Worm (Caenorhabditis elegans) whole organism, L1 larva: Measurements from ENCODE around the gene fbxl-3.

ENCODE experiments used
- blmp-1 ChIP-seq: fragments of 150-350 bp; optimal IDR thresholded peaks from 2 replicates; lab custom pipeline; 2014; ENCODE audit warnings: missing biosample characterization, missing genetic modification characterization
- ceh-63 ChIP-seq: fragments of 200-800 bp; sonication (Bioruptor generic); optimal IDR thresholded peaks from 2 replicates; lab custom pipeline; 2018; ENCODE audit warnings: mild to moderate bottlenecking, missing genetic modification characterization, missing compliant biosample characterization
- ceh-8 ChIP-seq: fragments of 200-800 bp; sonication (Bioruptor generic); optimal IDR thresholded peaks from 2 replicates; lab custom pipeline; 2018; ENCODE audit warnings: mild to moderate bottlenecking, missing genetic modification characterization, moderate library complexity, missing compliant biosample characterization
- ceh-88 ChIP-seq: fragments of 200-800 bp; sonication (Bioruptor generic); IDR thresholded peaks from 2 replicates; pipeline ENCODE4 v1.3.6; 2022; ENCODE audit warnings: missing genetic modification characterization, missing compliant biosample characterization
- ceh-90 ChIP-seq: sonication (generic microtip); optimal IDR thresholded peaks from 2 replicates; lab custom pipeline; 2016; ENCODE audit warnings: missing genetic modification characterization, missing compliant biosample characterization
- dpl-1 ChIP-seq, 3 experiments: fragments of 150-350 bp in 2 of 3; sonication (generic microtip) in 1 of 3; optimal IDR thresholded peaks; 2 replicates each; lab custom pipeline; 2014 to 2017; ENCODE audit warnings: missing biosample characterization in 3 of 3, missing genetic modification characterization in 3 of 3, missing genetic modification reagents in 3 of 3
- efl-1 ChIP-seq, 4 experiments: fragments of 150-350 bp; optimal IDR thresholded peaks in 3 of 4; peaks in 1 of 4; 1 replicate in 1 of 4; 2 replicates in 3 of 4; lab custom pipeline; 2014; ENCODE audit warnings: missing biosample characterization in 2 of 4, missing genetic modification characterization in 2 of 4, missing genetic modification reagents in 2 of 4
- egl-13 ChIP-seq: sonication (generic microtip); optimal IDR thresholded peaks from 2 replicates; lab custom pipeline; 2016; ENCODE audit warnings: missing genotype, missing genetic modification reagents, missing genetic modification characterization, missing compliant biosample characterization
- egl-27 ChIP-seq, 2 experiments: fragments of 150-350 bp in 1 of 2; sonication (generic microtip); optimal IDR thresholded peaks; 3 replicates each; lab custom pipeline; 2017 to 2018; ENCODE audit warnings: missing biosample characterization in 2 of 2, missing genetic modification characterization in 2 of 2, missing genetic modification reagents in 2 of 2
- elt-2 ChIP-seq: sonication (generic microtip); optimal IDR thresholded peaks from 2 replicates; lab custom pipeline; 2016; ENCODE audit warnings: missing genetic modification characterization, mild to moderate bottlenecking, inconsistent platforms, missing compliant biosample characterization, missing genetic modification reagents
- fkh-10 ChIP-seq: sonication (generic microtip); optimal IDR thresholded peaks from 2 replicates; lab custom pipeline; 2017; ENCODE audit warnings: missing biosample characterization, missing genetic modification reagents, missing genetic modification characterization
- fkh-8 ChIP-seq: sonication (generic microtip); optimal IDR thresholded peaks from 2 replicates; lab custom pipeline; 2016; ENCODE audit warnings: mild to moderate bottlenecking, missing genetic modification characterization, missing compliant biosample characterization
- grh-1 ChIP-seq: fragments of 200-800 bp; sonication (Bioruptor generic); IDR thresholded peaks from 2 replicates; pipeline ENCODE4 v1.3.6; 2022; ENCODE audit warnings: missing genetic modification reagents, missing genetic modification characterization, missing compliant biosample characterization
- hlh-17 ChIP-seq: fragments of 200-800 bp; sonication (Bioruptor generic); optimal IDR thresholded peaks from 2 replicates; lab custom pipeline; 2018; ENCODE audit warnings: missing genetic modification characterization, mild to moderate bottlenecking, missing compliant biosample characterization, moderate library complexity, borderline replicate concordance
- hlh-4 ChIP-seq: sonication (generic microtip); optimal IDR thresholded peaks from 2 replicates; lab custom pipeline; 2016; ENCODE audit warnings: mild to moderate bottlenecking, missing genetic modification characterization, missing compliant biosample characterization
- irx-1 ChIP-seq: sonication (generic microtip); optimal IDR thresholded peaks from 2 replicates; lab custom pipeline; 2016; ENCODE audit warnings: missing genetic modification characterization, missing compliant biosample characterization
- isw-1 ChIP-seq: fragments of 200-800 bp; sonication (Bioruptor generic); IDR thresholded peaks from 2 replicates; pipeline ENCODE4 v1.3.6; 2022; ENCODE audit warnings: missing genetic modification characterization, missing compliant biosample characterization
- lin-13 ChIP-seq: fragments of 150-350 bp; optimal IDR thresholded peaks from 2 replicates; lab custom pipeline; 2014; ENCODE audit warnings: missing biosample characterization, missing genetic modification reagents, missing genetic modification characterization
- lin-15B ChIP-seq: fragments of 150-350 bp; sonication (generic microtip); optimal IDR thresholded peaks from 3 replicates; lab custom pipeline; 2014; ENCODE audit warnings: missing biosample characterization, missing genetic modification characterization
- lin-39 ChIP-seq: fragments of 150-350 bp; optimal IDR thresholded peaks from 2 replicates; lab custom pipeline; 2014; ENCODE audit warnings: missing biosample characterization, missing genetic modification reagents, missing genetic modification characterization
- mdl-1 ChIP-seq, 2 experiments: fragments of 150-350 bp; optimal IDR thresholded peaks; 2 replicates each; lab custom pipeline; 2014 to 2017; ENCODE audit warnings: missing biosample characterization in 2 of 2, missing genetic modification characterization in 2 of 2, inconsistent platforms in 1 of 2
- mef-2 ChIP-seq: fragments of 150-350 bp; optimal IDR thresholded peaks from 2 replicates; lab custom pipeline; 2014; ENCODE audit warnings: missing biosample characterization, missing genetic modification characterization
- nhr-11 ChIP-seq: fragments of 150-350 bp; optimal IDR thresholded peaks from 2 replicates; lab custom pipeline; 2014; ENCODE audit warnings: missing biosample characterization, missing genetic modification characterization
- nhr-12 ChIP-seq: sonication (generic microtip); optimal IDR thresholded peaks from 2 replicates; lab custom pipeline; 2017; ENCODE audit warnings: missing biosample characterization, missing genetic modification characterization
- nhr-19 ChIP-seq: fragments of 200-800 bp; sonication (Bioruptor generic); conservative IDR thresholded peaks from 2 replicates; pipeline ENCODE4 v1.3.6; 2022; ENCODE audit warnings: missing genetic modification characterization, missing compliant biosample characterization
- nhr-47 ChIP-seq: sonication (generic microtip); optimal IDR thresholded peaks from 2 replicates; lab custom pipeline; 2016; ENCODE audit warnings: mild to moderate bottlenecking, missing genetic modification characterization, moderate library complexity, missing compliant biosample characterization
- nhr-85 ChIP-seq: sonication (generic microtip); peaks from one replicate; lab custom pipeline; 2016; ENCODE audit warnings: missing genetic modification characterization, inconsistent platforms, missing compliant biosample characterization
- pag-3 ChIP-seq: sonication (generic microtip); optimal IDR thresholded peaks from 2 replicates; lab custom pipeline; 2017; ENCODE audit warnings: missing genetic modification characterization, mild to moderate bottlenecking, missing compliant biosample characterization, antibody characterized with exemption, borderline replicate concordance; ENCODE audit not compliant: insufficient read depth
- skn-1 ChIP-seq: fragments of 150-350 bp; optimal IDR thresholded peaks from 2 replicates; lab custom pipeline; 2014; ENCODE audit warnings: missing biosample characterization, missing genetic modification characterization
- snpc-4 ChIP-seq: fragments of 150-350 bp; optimal IDR thresholded peaks from 2 replicates; lab custom pipeline; 2014; ENCODE audit warnings: missing biosample characterization, missing genetic modification characterization
- sox-4 ChIP-seq: sonication (generic microtip); optimal IDR thresholded peaks from 2 replicates; lab custom pipeline; 2016; ENCODE audit warnings: missing genetic modification characterization, missing compliant biosample characterization
- sptf-1 ChIP-seq: fragments of 150-350 bp; optimal IDR thresholded peaks from 2 replicates; lab custom pipeline; 2014; ENCODE audit warnings: missing biosample characterization, missing genetic modification characterization
- sup-37 ChIP-seq: fragments of 200-800 bp; sonication (Bioruptor generic); optimal IDR thresholded peaks from 2 replicates; lab custom pipeline; 2018; ENCODE audit warnings: mild to moderate bottlenecking, missing genetic modification characterization, missing compliant biosample characterization
- tlp-1 ChIP-seq: fragments of 150-350 bp; optimal IDR thresholded peaks from 2 replicates; lab custom pipeline; 2014; ENCODE audit warnings: missing biosample characterization, missing genetic modification characterization
- unc-30 ChIP-seq: sonication (generic microtip); optimal IDR thresholded peaks from 2 replicates; lab custom pipeline; 2017; ENCODE audit warnings: missing biosample characterization, missing genetic modification characterization
- unc-86 ChIP-seq: sonication (generic microtip); optimal IDR thresholded peaks from 2 replicates; lab custom pipeline; 2016; ENCODE audit warnings: missing genetic modification characterization, missing compliant biosample characterization
- zag-1 ChIP-seq: fragments of 150-350 bp; optimal IDR thresholded peaks from 2 replicates; lab custom pipeline; 2014; ENCODE audit warnings: missing biosample characterization, missing genetic modification characterization

The fbxl-3 gene

ce11 chrII:5355384-5355783 lies 43.3 kb downstream of the fbxl-3 start, which contains the start of gene srg-69:
TSS of gene srg-69 (plus strand) at chrII:5355684.
- no peak for TF ChIP-seq ceh-63
- TF ChIP-seq unc-86 (tag; lab: Kevin White, UChicago), result no peak
- no peak for TF ChIP-seq egl-13
- no peak for TF ChIP-seq ceh-8 (GFP tag; lab: Kevin White, UChicago)
- no peak for TF ChIP-seq nhr-12 (tag; lab: Kevin White, UChicago)
- no peak for TF ChIP-seq pag-3 (tag; lab: Kevin White, UChicago)
- no peak for TF ChIP-seq irx-1
- TF ChIP-seq hlh-4, result no peak
- TF ChIP-seq blmp-1, result no peak
- no peak for TF ChIP-seq sptf-1 (tag; lab: Kevin White, UChicago)
- no peak for TF ChIP-seq lin-13 (GFP tag; lab: Kevin White, UChicago)
- no peak for TF ChIP-seq dpl-1 (GFP tag; optimal IDR thresholded peaks at IDR 0.05; lab: Kevin White, UChicago)
- no peak for TF ChIP-seq ceh-90 (tag; lab: Kevin White, UChicago)
- TF ChIP-seq, all 84 proteins: peak for 0

ce11 chrII:5353642-5354041 lies 45.1 kb downstream of the fbxl-3 start:
- no peak for TF ChIP-seq isw-1 (GFP tag; lab: Robert Waterston, UW)
- no peak for TF ChIP-seq efl-1 (optimal IDR thresholded peaks at IDR 0.05; lab: Kevin White, UChicago)
- peak in 1 of 2 experiments; percentile 44 for TF ChIP-seq efl-1 (GFP tag; optimal IDR thresholded peaks at IDR 0.05 in 1 of 2; lab: Kevin White, UChicago)
- TF ChIP-seq egl-27 (tag; optimal IDR thresholded peaks at IDR 0.05; lab: Kevin White, UChicago), result no peak
- no peak for TF ChIP-seq ceh-88 (GFP tag; lab: Robert Waterston, UW)
- peak; percentile 10 for TF ChIP-seq elt-2 (tag; lab: Kevin White, UChicago)
- TF ChIP-seq, all 84 proteins: peak for 2

- TF ChIP-seq fkh-8 (tag; lab: Kevin White, UChicago), result no peak
- TF ChIP-seq hlh-17 (GFP tag; lab: Kevin White, UChicago), result no peak
- TF ChIP-seq sox-4 (tag; lab: Kevin White, UChicago), result no peak
- TF ChIP-seq lin-15B, result no peak
- TF ChIP-seq mdl-1 (tag; optimal IDR thresholded peaks at IDR 0.05; lab: Kevin White, UChicago), result no peak
- no peak for TF ChIP-seq sup-37 (GFP tag; lab: Kevin White, UChicago)
- TF ChIP-seq nhr-19 (GFP tag; lab: Robert Waterston, UW), result no peak
- no peak for TF ChIP-seq nhr-11 (tag; lab: Kevin White, UChicago)
- no peak for TF ChIP-seq snpc-4 (tag; lab: Kevin White, UChicago)
- TF ChIP-seq nhr-85 (tag; lab: Kevin White, UChicago), result no peak
- no peak for TF ChIP-seq tlp-1 (tag; lab: Kevin White, UChicago)
- no peak for TF ChIP-seq mef-2 (tag; lab: Kevin White, UChicago)
- TF ChIP-seq lin-39, result no peak
- no peak for TF ChIP-seq zag-1 (tag; lab: Kevin White, UChicago)
- no peak for TF ChIP-seq nhr-47 (tag; lab: Kevin White, UChicago)
- TF ChIP-seq unc-30 (tag; lab: Kevin White, UChicago), result no peak
- no peak for TF ChIP-seq fkh-10 (GFP tag; lab: Kevin White, UChicago)
- TF ChIP-seq skn-1 (tag; lab: Kevin White, UChicago), result no peak
Measured at ce11 chrII:5351799-5352198, 46.9 kb downstream of the fbxl-3 start, which contains the start of gene F09E5.7. TSS of gene F09E5.7 (plus strand) at chrII:5352099.

- TF ChIP-seq isw-1 (GFP tag; lab: Robert Waterston, UW), result peak; percentile 41
- peak; percentile 32; the same call in 1 of the 2 replicates for TF ChIP-seq grh-1 (GFP tag; lab: Robert Waterston, UW)
- TF ChIP-seq ceh-88 (GFP tag; lab: Robert Waterston, UW), result peak; percentile 42; the same call in 1 of the 2 replicates
- TF ChIP-seq nhr-19 (GFP tag; lab: Robert Waterston, UW), result peak; percentile 59
Measured at ce11 chrII:5350357-5350756, 48.3 kb downstream of the fbxl-3 start, which contains the start of gene F09E5.8. TSS of gene F09E5.8 (plus strand) at chrII:5350669.
